Worm (Caenorhabditis elegans) whole organism, L3 larva: Measurements from ENCODE around the gene ZC513.3.

Source experiments
- ZK546.5 ChIP-seq: sonication (generic microtip); optimal IDR thresholded peaks from 2 replicates; lab custom pipeline; 2017; ENCODE audit warnings: missing biosample characterization, missing genetic modification characterization
- aly-2 ChIP-seq: fragments of 150-350 bp; optimal IDR thresholded peaks from 2 replicates; lab custom pipeline; 2014; ENCODE audit warnings: missing biosample characterization, missing genetic modification characterization
- ama-1 ChIP-seq: fragments of 150-350 bp; optimal IDR thresholded peaks from 2 replicates; lab custom pipeline; 2018
- ceh-16 ChIP-seq: sonication (generic microtip); optimal IDR thresholded peaks from 2 replicates; lab custom pipeline; 2017; ENCODE audit warnings: missing biosample characterization, missing genetic modification characterization
- ceh-28 ChIP-seq: fragments of 150-350 bp; optimal IDR thresholded peaks from 2 replicates; lab custom pipeline; 2014; ENCODE audit warnings: missing biosample characterization, missing genetic modification reagents, missing genetic modification characterization
- ceh-9 ChIP-seq: sonication (generic microtip); optimal IDR thresholded peaks from 2 replicates; lab custom pipeline; 2018; ENCODE audit warnings: missing biosample characterization, missing genetic modification characterization
- daf-12 ChIP-seq: fragments of 150-350 bp; optimal IDR thresholded peaks from 2 replicates; lab custom pipeline; 2014; ENCODE audit warnings: missing biosample characterization, missing genetic modification reagents, missing genetic modification characterization
- egl-27 ChIP-seq: sonication (generic microtip); optimal IDR thresholded peaks from 4 replicates; lab custom pipeline; 2017; ENCODE audit warnings: missing biosample characterization, missing genetic modification reagents, missing genetic modification characterization
- egl-5 ChIP-seq: fragments of 150-350 bp; optimal IDR thresholded peaks from 2 replicates; lab custom pipeline; 2017; ENCODE audit warnings: missing biosample characterization, missing genetic modification reagents, missing genetic modification characterization, inconsistent platforms
- elt-1 ChIP-seq: fragments of 150-350 bp; optimal IDR thresholded peaks from 2 replicates; lab custom pipeline; 2014; ENCODE audit warnings: missing biosample characterization, missing genetic modification characterization
- elt-2 ChIP-seq: sonication (generic microtip); optimal IDR thresholded peaks from 2 replicates; lab custom pipeline; 2016; ENCODE audit warnings: missing genetic modification reagents, mild to moderate bottlenecking, missing genetic modification characterization, missing compliant biosample characterization
- elt-3 ChIP-seq, 3 experiments: fragments of 150-350 bp in 1 of 3; sonication (generic microtip) in 2 of 3; optimal IDR thresholded peaks; 2 replicates in 2 of 3; 4 replicates in 1 of 3; lab custom pipeline; 2014 to 2017; ENCODE audit warnings: missing biosample characterization in 3 of 3, missing genetic modification characterization in 3 of 3
- fkh-10 ChIP-seq: sonication (generic microtip); optimal IDR thresholded peaks from 2 replicates; lab custom pipeline; 2017; ENCODE audit warnings: missing biosample characterization, missing genetic modification reagents, missing genetic modification characterization
- fos-1 ChIP-seq: fragments of 150-350 bp; optimal IDR thresholded peaks from 2 replicates; lab custom pipeline; 2014; ENCODE audit warnings: missing biosample characterization, missing genetic modification characterization
- hmg-11 ChIP-seq: sonication (generic microtip); optimal IDR thresholded peaks from 2 replicates; lab custom pipeline; 2016; ENCODE audit warnings: missing genetic modification characterization, missing compliant biosample characterization
- mml-1 ChIP-seq: fragments of 150-350 bp; sonication (generic microtip); optimal IDR thresholded peaks from 3 replicates; lab custom pipeline; 2014; ENCODE audit warnings: missing biosample characterization, missing genetic modification characterization
- nfya-1 ChIP-seq: sonication (generic microtip); optimal IDR thresholded peaks from 2 replicates; lab custom pipeline; 2017; ENCODE audit warnings: missing genetic modification characterization, mild to moderate bottlenecking, missing compliant biosample characterization, antibody characterized with exemption, moderate library complexity; ENCODE audit not compliant: insufficient read depth
- nhr-11 ChIP-seq: fragments of 150-350 bp; optimal IDR thresholded peaks from 2 replicates; lab custom pipeline; 2014; ENCODE audit warnings: missing biosample characterization, missing genetic modification characterization
- nhr-12 ChIP-seq: fragments of 150-350 bp; optimal IDR thresholded peaks from 2 replicates; lab custom pipeline; 2014; ENCODE audit warnings: missing biosample characterization, missing genetic modification characterization
- nhr-23 ChIP-seq: fragments of 150-350 bp; optimal IDR thresholded peaks from 2 replicates; lab custom pipeline; 2014; ENCODE audit warnings: missing biosample characterization, missing genetic modification reagents, missing genetic modification characterization
- nhr-28 ChIP-seq: fragments of 150-350 bp; optimal IDR thresholded peaks from 2 replicates; lab custom pipeline; 2014; ENCODE audit warnings: missing biosample characterization, missing genetic modification characterization
- nhr-43 ChIP-seq: sonication (generic microtip); optimal IDR thresholded peaks from 2 replicates; lab custom pipeline; 2016; ENCODE audit warnings: mild to moderate bottlenecking, missing genetic modification characterization, missing compliant biosample characterization; ENCODE audit not compliant: poor library complexity, severe bottlenecking
- nhr-67 ChIP-seq: fragments of 150-350 bp; optimal IDR thresholded peaks from 2 replicates; lab custom pipeline; 2014; ENCODE audit warnings: missing biosample characterization, missing genetic modification characterization
- nhr-76 ChIP-seq: fragments of 150-350 bp; sonication (generic microtip); optimal IDR thresholded peaks from 5 replicates; lab custom pipeline; 2014; ENCODE audit warnings: missing biosample characterization, missing genetic modification characterization
- pha-4 ChIP-seq: fragments of 150-350 bp; optimal IDR thresholded peaks from 2 replicates; lab custom pipeline; 2014; ENCODE audit warnings: missing biosample characterization, missing genetic modification reagents, missing genetic modification characterization
- sea-2 ChIP-seq: fragments of 150-350 bp; sonication (generic microtip); optimal IDR thresholded peaks from 4 replicates; lab custom pipeline; 2014; ENCODE audit warnings: missing biosample characterization, missing genetic modification reagents, missing genetic modification characterization
- skn-1 ChIP-seq: fragments of 150-350 bp; optimal IDR thresholded peaks from 2 replicates; lab custom pipeline; 2014; ENCODE audit warnings: missing biosample characterization, missing genetic modification characterization
- snpc-4 ChIP-seq: fragments of 150-350 bp; optimal IDR thresholded peaks from 2 replicates; lab custom pipeline; 2014; ENCODE audit warnings: missing biosample characterization, missing genetic modification characterization
- tbx-2 ChIP-seq: sonication (generic microtip); optimal IDR thresholded peaks from 2 replicates; lab custom pipeline; 2016; ENCODE audit warnings: mild to moderate bottlenecking, missing genetic modification characterization, missing compliant biosample characterization
- unc-39 ChIP-seq: sonication (generic microtip); optimal IDR thresholded peaks from 4 replicates; lab custom pipeline; 2017; ENCODE audit warnings: missing biosample characterization, missing genetic modification characterization
- unc-62 ChIP-seq: fragments of 150-350 bp; sonication (generic microtip); optimal IDR thresholded peaks from 4 replicates; lab custom pipeline; 2014; ENCODE audit warnings: missing biosample characterization, missing genetic modification reagents, missing genetic modification characterization
- zag-1 ChIP-seq: fragments of 150-350 bp; optimal IDR thresholded peaks from 2 replicates; lab custom pipeline; 2014; ENCODE audit warnings: missing biosample characterization, missing genetic modification characterization
- ztf-11 ChIP-seq: fragments of 150-350 bp; optimal IDR thresholded peaks from 2 replicates; lab custom pipeline; 2014; ENCODE audit warnings: missing biosample characterization, missing genetic modification characterization

ZC513.3 gene

DNA sequence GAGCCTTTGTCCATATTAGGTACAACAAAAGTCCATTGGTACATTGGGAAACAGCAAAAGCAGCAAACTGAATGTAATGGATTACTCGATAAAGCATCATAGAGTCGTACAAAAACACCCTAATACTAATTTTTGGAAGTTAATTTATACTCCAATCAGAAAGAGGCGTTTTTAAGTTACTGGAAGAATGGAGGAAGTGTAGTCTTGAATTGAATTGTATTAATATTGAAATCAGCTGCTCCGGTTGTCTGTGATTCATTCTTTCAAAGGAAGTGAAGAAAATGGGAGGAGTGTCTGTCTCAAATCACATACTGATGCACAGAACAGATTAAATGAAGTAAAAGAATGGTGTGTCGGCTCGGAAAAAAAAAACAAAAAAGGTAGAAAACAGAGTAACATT, 34.8 kb downstream of the ZC513.3 start, which contains the start of gene str-131:
str-131 (minus strand) TSS at position 101 of the 400 bp plus-strand sequence.
- no peak for TF ChIP-seq unc-62 (GFP tag; lab: Kevin White, UChicago)

DNA sequence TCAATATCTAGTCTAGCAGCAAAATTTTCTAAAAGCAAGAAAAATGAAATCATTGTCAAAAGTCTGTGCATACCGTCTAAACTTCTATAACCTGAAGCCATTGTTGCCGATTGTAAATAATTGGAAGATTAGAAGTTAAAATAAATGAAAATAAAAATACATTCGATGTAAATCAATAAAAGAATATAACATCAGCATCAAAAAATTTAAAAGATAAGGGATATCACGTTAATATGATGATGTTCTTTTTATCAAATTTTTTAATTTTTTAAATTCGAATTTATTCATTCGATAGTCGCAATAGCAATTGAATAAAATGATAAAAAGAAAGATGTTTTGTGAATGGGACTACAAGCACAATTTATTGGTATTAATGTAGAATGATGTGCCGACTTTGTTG, 38.3 kb downstream of the ZC513.3 start, which contains the start of gene C09H5.7:
C09H5.7 (minus strand) TSS at position 101 of the 400 bp plus-strand sequence.
- TF ChIP-seq fos-1 (tag; lab: Kevin White, UChicago): no peak
- TF ChIP-seq tbx-2 (tag; lab: Kevin White, UChicago): no peak
- no peak for TF ChIP-seq ZK546.5 (tag; lab: Kevin White, UChicago)
- TF ChIP-seq zag-1 (tag; lab: Kevin White, UChicago): no peak
- TF ChIP-seq ceh-16 (tag; lab: Kevin White, UChicago): no peak
- no peak for TF ChIP-seq elt-2 (tag; lab: Kevin White, UChicago)
- TF ChIP-seq egl-5 (tag; lab: Kevin White, UChicago): no peak
- TF ChIP-seq nhr-76 (tag; lab: Kevin White, UChicago): no peak
- TF ChIP-seq nhr-12: no peak
- TF ChIP-seq nhr-28: no peak

DNA sequence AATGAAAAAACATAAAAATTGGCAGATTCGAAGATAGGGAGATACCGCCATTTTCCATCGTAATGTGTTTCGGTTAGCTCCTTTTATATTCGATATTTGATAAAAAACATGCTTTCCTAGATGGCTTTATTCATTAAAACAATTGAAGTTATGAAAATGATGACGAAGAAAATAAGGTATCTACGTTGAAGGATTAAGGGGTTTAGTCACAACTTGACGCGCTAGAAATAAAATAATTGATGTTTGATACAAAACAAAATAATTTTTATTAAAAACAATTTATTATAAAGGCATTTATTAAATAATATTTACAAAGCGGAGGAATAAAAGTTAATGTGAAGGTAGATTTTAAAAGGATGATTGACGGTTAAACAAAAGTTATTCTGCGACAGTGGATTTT, 43.8 kb downstream of the ZC513.3 start, which contains the start of gene str-130:
str-130 (minus strand) TSS at position 101 of the 400 bp plus-strand sequence.
- TF ChIP-seq nhr-67 (tag; lab: Kevin White, UChicago) (no peak), nfya-1 (tag; lab: Kevin White, UChicago) (no peak), egl-5 (tag; lab: Kevin White, UChicago) (no peak), sea-2 (no peak), snpc-4 (tag; lab: Kevin White, UChicago) (no peak), ama-1 (lab: Kevin White, UChicago) (no peak), ztf-11 (tag; lab: Kevin White, UChicago) (no peak), egl-27 (tag; lab: Kevin White, UChicago) (no peak)

DNA sequence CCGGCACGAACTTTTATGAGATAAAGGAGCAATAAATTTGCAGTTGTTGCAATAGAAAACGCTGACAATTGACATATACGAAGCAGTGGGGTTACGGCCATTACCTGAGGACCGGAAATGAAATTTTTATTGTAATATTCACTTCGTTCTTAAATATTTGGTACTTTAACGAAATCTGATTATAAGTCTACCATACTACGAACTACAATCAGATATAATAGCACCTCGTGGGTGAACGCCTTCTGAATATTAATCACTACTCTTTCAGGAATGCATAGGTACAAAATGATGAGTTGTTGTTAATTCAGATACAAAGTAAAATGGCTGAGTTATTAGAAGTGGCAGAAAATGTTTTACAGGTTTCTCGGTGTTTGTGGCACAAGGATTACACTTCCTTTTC, 45.6 kb downstream of the ZC513.3 start, which contains the start of gene str-129:
str-129 (minus strand) TSS at position 101 of the 400 bp plus-strand sequence.
- TF ChIP-seq ceh-28 (tag; lab: Kevin White, UChicago): no peak
- TF ChIP-seq, all 47 proteins: peak for 0

DNA sequence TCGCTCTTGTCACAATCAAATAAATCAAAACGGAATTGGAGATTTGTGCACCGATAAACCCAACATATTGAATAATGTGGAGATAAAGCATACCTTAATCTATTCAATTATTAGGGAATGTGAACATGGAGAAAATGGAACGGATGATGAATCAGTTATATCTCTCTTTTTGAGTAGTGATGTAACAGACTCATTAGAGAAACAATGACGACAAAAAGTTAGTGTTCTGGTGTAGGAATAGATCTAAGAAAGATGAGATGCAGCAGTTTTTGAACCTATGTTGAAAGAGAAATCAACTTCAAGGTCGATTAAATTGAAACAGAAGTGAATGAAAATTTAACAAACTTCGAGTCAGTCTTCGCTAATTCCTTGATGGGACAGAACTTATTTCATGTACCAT, 48.6 kb downstream of the ZC513.3 start, which contains the start of gene str-146:
str-146 (minus strand) TSS at position 101 of the 400 bp plus-strand sequence.
- TF ChIP-seq nhr-11 (no peak), mml-1 (no peak), nhr-43 (tag; lab: Kevin White, UChicago) (no peak), ceh-9 (tag; lab: Kevin White, UChicago) (no peak), elt-1 (no peak), aly-2 (tag; lab: Kevin White, UChicago) (no peak), nhr-12 (no peak), ceh-28 (tag; lab: Kevin White, UChicago) (no peak), ztf-11 (tag; lab: Kevin White, UChicago) (no peak), ama-1 (lab: Kevin White, UChicago) (no peak), fkh-10 (GFP tag; lab: Kevin White, UChicago) (no peak), unc-39 (tag; lab: Kevin White, UChicago) (no peak), ceh-16 (tag; lab: Kevin White, UChicago) (no peak), pha-4 (no peak), unc-62 (GFP tag; lab: Kevin White, UChicago) (no peak), daf-12 (tag; lab: Kevin White, UChicago) (no peak)

DNA sequence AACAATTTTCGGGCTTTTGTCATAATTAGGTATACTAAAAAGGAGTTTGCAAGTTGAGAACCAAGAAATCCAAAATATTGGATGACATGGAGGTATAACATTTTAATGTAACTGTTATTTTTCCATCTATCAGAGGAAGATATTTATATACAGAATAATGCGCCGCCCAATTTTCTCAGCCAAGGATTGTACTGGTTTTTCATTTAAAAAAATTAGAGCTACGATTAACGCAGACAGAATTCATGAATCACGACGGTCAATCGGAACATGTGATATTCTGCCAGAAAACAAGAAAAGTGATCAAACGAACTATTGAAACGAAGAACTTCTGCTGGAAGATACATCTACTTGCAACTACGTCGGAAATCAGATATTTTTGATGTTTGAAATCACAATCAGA, 51.4 kb downstream of the ZC513.3 start, which contains the start of gene str-145:
str-145 (minus strand) TSS at position 101 of the 400 bp plus-strand sequence.
- TF ChIP-seq ZK546.5 (tag; lab: Kevin White, UChicago) (no peak), elt-3 (tag; optimal IDR thresholded peaks at IDR 0.05; lab: Kevin White, UChicago) (no peak), nhr-76 (tag; lab: Kevin White, UChicago) (no peak), ceh-28 (tag; lab: Kevin White, UChicago) (no peak), unc-62 (GFP tag; lab: Kevin White, UChicago) (no peak), tbx-2 (tag; lab: Kevin White, UChicago) (no peak), elt-1 (no peak), nhr-23 (tag; lab: Kevin White, UChicago) (no peak), hmg-11 (tag; lab: Kevin White, UChicago) (no peak), skn-1 (tag; lab: Kevin White, UChicago) (no peak), mml-1 (no peak)
